Worm (Caenorhabditis elegans) whole organism, early embryonic: ENCODE measurements around the gene fbxb-52.
A peak's percentile ranks its signal among the peaks of the same experiment; 100 is the strongest.
"Not testable (repeated sequence)": the region's sequence is repeated elsewhere in the genome, so short reads cannot be mapped to it uniquely, and the experiment has no call there.

Source experiments
- B0310.2 ChIP-seq: sonication (generic microtip); optimal IDR thresholded peaks from 2 replicates; lab custom pipeline; 2016; ENCODE audit warnings: mild to moderate bottlenecking, missing genetic modification characterization, missing compliant biosample characterization
- F13C5.2 ChIP-seq: sonication (generic microtip); optimal IDR thresholded peaks from 2 replicates; lab custom pipeline; 2017; ENCODE audit warnings: mild to moderate bottlenecking, missing genetic modification characterization, inconsistent platforms, missing compliant biosample characterization
- aly-1 ChIP-seq: sonication (generic microtip); optimal IDR thresholded peaks from 2 replicates; lab custom pipeline; 2016; ENCODE audit warnings: missing genetic modification characterization, missing compliant biosample characterization
- ama-1 ChIP-seq: fragments of 150-350 bp; optimal IDR thresholded peaks from 2 replicates; lab custom pipeline; 2014
- ceh-13 ChIP-seq: fragments of 200-800 bp; sonication (Bioruptor generic); optimal IDR thresholded peaks from 2 replicates; lab custom pipeline; 2018; ENCODE audit warnings: mild to moderate bottlenecking, missing genetic modification characterization, missing compliant biosample characterization
- ceh-36 ChIP-seq: sonication (generic microtip); optimal IDR thresholded peaks from 2 replicates; lab custom pipeline; 2016; ENCODE audit warnings: missing genetic modification characterization, inconsistent platforms, missing compliant biosample characterization
- ets-7 ChIP-seq: sonication (generic microtip); optimal IDR thresholded peaks from 2 replicates; lab custom pipeline; 2016; ENCODE audit warnings: missing genotype, missing genetic modification characterization, missing compliant biosample characterization
- flt-1 ChIP-seq: fragments of 200-800 bp; sonication (Bioruptor generic); IDR thresholded peaks from 2 replicates; pipeline ENCODE4 v1.3.6; 2022; ENCODE audit warnings: missing genetic modification characterization, missing compliant biosample characterization
- hmbx-1 ChIP-seq: sonication (generic microtip); optimal IDR thresholded peaks from 2 replicates; lab custom pipeline; 2016; ENCODE audit warnings: mild to moderate bottlenecking, missing genetic modification characterization, missing compliant biosample characterization
- hmg-4 ChIP-seq: fragments of 200-800 bp; sonication (Bioruptor generic); optimal IDR thresholded peaks from 2 replicates; lab custom pipeline; 2018; ENCODE audit warnings: mild to moderate bottlenecking, missing genetic modification characterization, missing compliant biosample characterization
- hnd-1 ChIP-seq: sonication (generic microtip); optimal IDR thresholded peaks from 2 replicates; lab custom pipeline; 2016; ENCODE audit warnings: missing genetic modification characterization, missing compliant biosample characterization
- pes-1 ChIP-seq: fragments of 200-800 bp; sonication (Bioruptor generic); IDR thresholded peaks from 2 replicates; pipeline ENCODE4 v1.3.6; 2022; ENCODE audit warnings: missing genetic modification reagents, missing genetic modification characterization, missing compliant biosample characterization
- scrt-1 ChIP-seq: fragments of 200-800 bp; sonication (Bioruptor generic); IDR thresholded peaks from 2 replicates; pipeline ENCODE4 v1.3.6; 2022; ENCODE audit warnings: missing genetic modification characterization, missing compliant biosample characterization
- sea-1 ChIP-seq: fragments of 200-800 bp; sonication (Bioruptor generic); conservative IDR thresholded peaks from 2 replicates; pipeline ENCODE4 v1.3.6; 2022; ENCODE audit warnings: missing genetic modification characterization, missing compliant biosample characterization
- tbx-11 ChIP-seq: fragments of 200-800 bp; sonication (Bioruptor generic); IDR thresholded peaks from 2 replicates; pipeline ENCODE4 v1.3.6; 2022; ENCODE audit warnings: missing genetic modification characterization, missing compliant biosample characterization
- tbx-37 ChIP-seq: fragments of 200-800 bp; sonication (Bioruptor generic); conservative IDR thresholded peaks from 2 replicates; pipeline ENCODE4 v1.3.6; 2022; ENCODE audit warnings: missing genetic modification reagents, missing genetic modification characterization, missing compliant biosample characterization
- tra-4 ChIP-seq: sonication (generic microtip); optimal IDR thresholded peaks from 2 replicates; lab custom pipeline; 2017; ENCODE audit warnings: missing genetic modification characterization, missing compliant biosample characterization

The fbxb-52 gene

DNA sequence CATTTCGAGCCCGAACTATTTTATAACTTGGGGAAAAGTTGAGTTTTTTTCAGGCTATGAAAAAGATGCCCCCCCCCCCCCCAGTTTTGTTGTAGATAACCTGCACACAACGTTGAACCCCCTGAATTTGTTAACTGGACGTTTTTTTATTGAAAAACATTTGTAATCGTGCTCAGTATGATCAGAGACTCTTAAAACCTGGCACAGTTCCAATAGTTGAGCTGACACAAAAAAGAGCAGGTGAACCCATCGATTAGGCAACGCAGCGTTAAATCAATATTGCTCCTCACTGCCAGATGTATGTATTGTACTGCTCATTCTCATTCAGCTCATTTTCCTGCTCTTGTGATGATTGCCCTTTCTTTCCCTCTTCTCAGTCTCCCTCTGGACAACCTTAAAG lies 4.8 kb downstream of the fbxb-52 start, which contains the start of gene K05F6.12:
Gene K05F6.12, plus strand, starts transcription at position 301 of the 400 bp plus-strand sequence.
- TF ChIP-seq aly-1 (tag; lab: Kevin White, UChicago) (no peak), ceh-13 (GFP tag; lab: Kevin White, UChicago) (no peak), pes-1 (GFP tag; lab: Robert Waterston, UW) (no peak), F13C5.2 (no peak), ceh-36 (tag; lab: Kevin White, UChicago) (no peak), hmbx-1 (tag; lab: Kevin White, UChicago) (no peak), tbx-37 (no peak)

- TF ChIP-seq hnd-1 (tag; lab: Kevin White, UChicago); F13C5.2; tbx-37: not testable (repeated sequence)
These were observed 7.2 kb downstream of the fbxb-52 start, which contains the start of gene K05F6.4 for ce11 chrII:1543182-1543581. Gene K05F6.4, plus strand, starts transcription at chrII:1543482.

DNA sequence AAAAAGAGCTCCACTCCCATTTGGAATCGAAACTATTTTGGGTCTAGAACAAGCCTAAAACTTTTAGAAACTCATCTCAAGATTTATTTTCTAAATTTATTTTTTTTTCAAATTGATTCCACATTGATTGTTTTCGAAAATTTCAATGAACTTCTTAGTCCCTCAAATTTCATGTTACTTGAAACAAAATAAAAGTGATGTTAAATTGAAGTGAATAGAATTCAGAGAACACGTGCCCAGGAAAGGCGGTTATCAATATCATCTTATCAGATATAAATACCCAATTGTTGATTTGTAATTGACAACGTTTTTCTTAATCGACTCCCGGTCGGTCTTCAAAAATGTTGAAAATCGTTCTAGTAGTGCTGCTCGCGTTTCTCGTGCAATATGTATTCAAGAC lies 9.8 kb downstream of the fbxb-52 start, which contains the start of gene poml-4:
Gene poml-4, plus strand, starts transcription at position 301 of the 400 bp plus-strand sequence.
- TF ChIP-seq F13C5.2; hmbx-1 (tag; lab: Kevin White, UChicago); scrt-1 (GFP tag; lab: Robert Waterston, UW): not testable (repeated sequence)

DNA sequence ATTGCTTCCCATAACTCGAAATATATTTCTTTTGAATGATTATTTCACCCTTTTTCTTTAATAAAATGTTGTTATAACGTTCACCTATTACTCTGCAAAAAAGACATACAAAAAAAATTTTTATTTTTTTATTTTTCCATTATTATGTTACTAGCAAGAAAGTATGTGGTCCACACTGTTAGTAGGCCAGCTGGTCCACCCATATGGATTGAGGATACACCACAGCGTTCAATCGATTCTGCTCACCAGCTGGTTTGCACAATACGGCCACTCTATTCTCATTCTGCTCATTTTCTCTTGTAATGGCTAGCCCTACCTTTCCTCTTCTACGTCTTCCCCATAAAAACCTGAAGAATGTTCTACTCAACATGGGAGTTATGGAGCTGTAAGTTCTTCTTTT lies 11.8 kb downstream of the fbxb-52 start, which contains the start of gene fbxb-44:
Gene fbxb-44, plus strand, starts transcription at position 301 of the 400 bp plus-strand sequence.
- TF ChIP-seq tbx-37 (no peak), pes-1 (GFP tag; lab: Robert Waterston, UW) (no peak), scrt-1 (GFP tag; lab: Robert Waterston, UW) (no peak), ama-1 (lab: Kevin White, UChicago) (no peak), tra-4 (tag; lab: Kevin White, UChicago) (no peak), F13C5.2 (no peak), hmbx-1 (tag; lab: Kevin White, UChicago) (no peak), tbx-11 (GFP tag; lab: Robert Waterston, UW) (no peak)

DNA sequence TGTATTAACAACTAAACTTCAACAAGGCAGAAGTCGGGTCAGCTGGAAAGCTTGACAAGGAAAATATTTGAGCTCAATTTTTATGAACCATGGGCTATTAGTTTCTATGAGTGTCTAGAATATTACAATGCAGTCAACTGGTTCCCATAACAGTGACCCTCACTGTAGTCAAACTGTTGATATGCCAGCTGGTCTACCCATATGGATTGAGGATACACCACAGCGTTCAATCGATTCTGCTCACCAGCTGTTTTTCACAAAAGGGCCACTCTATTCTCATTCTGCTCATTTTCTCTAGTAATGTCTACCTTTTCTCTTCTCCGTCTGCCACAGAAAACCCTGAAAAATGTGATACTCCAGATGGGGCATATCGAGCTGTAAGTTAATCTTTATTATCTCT lies 13.1 kb downstream of the fbxb-52 start, which contains the start of gene fbxb-42:
Gene fbxb-42, plus strand, starts transcription at position 301 of the 400 bp plus-strand sequence.
- TF ChIP-seq hmbx-1 (tag; lab: Kevin White, UChicago): no peak
- TF ChIP-seq tbx-11 (GFP tag; lab: Robert Waterston, UW): no peak

DNA sequence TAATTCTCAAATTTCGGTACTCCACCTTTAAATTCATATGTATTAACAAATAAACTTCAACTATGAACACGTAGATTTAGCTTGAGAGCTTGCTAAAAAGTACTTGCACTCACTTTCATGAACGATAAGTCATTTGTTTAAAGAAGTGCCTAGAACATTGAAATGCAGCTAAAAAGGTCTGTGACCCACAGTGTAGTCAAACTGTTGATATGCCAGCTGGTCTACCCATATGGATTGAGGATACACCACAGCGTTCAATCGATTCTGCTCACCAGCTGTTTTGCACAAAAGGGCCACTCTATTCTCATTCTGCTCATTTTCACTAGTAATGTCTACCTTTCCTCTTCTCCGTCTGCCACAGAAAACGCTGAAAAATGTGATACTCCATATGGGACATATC lies 14.5 kb downstream of the fbxb-52 start, which contains the start of gene fbxb-43:
Gene fbxb-43, plus strand, starts transcription at position 301 of the 400 bp plus-strand sequence.
- TF ChIP-seq aly-1 (tag; lab: Kevin White, UChicago) (no peak), tbx-37 (no peak), B0310.2 (no peak), ceh-13 (GFP tag; lab: Kevin White, UChicago) (no peak), ceh-36 (tag; lab: Kevin White, UChicago) (no peak), flt-1 (GFP tag; lab: Robert Waterston, UW) (no peak), scrt-1 (GFP tag; lab: Robert Waterston, UW) (no peak), hmbx-1 (tag; lab: Kevin White, UChicago) (no peak), sea-1 (GFP tag; lab: Robert Waterston, UW) (no peak), ets-7 (tag; lab: Kevin White, UChicago) (no peak)

DNA sequence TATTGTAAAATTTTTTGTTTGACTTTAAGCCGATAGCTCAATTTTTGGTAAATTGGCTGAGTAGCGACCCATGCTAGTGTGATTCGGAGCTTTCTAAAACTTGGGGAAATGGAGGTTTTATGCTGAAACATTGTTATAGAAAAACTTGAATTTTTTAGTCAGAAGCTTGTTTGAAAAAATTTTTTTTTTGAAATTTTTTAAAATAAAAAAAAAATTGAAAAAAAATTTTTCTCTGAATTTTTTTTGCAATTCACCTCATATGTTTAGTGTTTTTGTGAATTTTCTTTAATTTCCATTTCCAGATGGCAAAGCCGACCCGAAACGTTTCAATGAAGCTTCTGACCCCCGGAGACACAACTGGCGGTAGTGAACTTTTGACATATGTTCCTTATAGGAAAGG lies 21.3 kb downstream of the fbxb-52 start, which contains the start of gene Y51H7BR.4:
Gene Y51H7BR.4, plus strand, starts transcription at position 301 of the 400 bp plus-strand sequence.
- TF ChIP-seq hnd-1 (tag; lab: Kevin White, UChicago): no peak
- no peak for TF ChIP-seq ets-7 (tag; lab: Kevin White, UChicago)

ce11 chrII:1525498-1525897 lies 24.9 kb downstream of the fbxb-52 start, which contains the start of gene Y51H7BR.7:
Gene Y51H7BR.7, minus strand, starts transcription at chrII:1525598.
- TF ChIP-seq ets-7 (tag; lab: Kevin White, UChicago) (no peak), ceh-36 (tag; lab: Kevin White, UChicago) (no peak), F13C5.2 (no peak), hmg-4 (no peak), tra-4 (tag; lab: Kevin White, UChicago) (no peak)

ce11 chrII:1521956-1522355 lies 28.4 kb downstream of the fbxb-52 start:
- TF ChIP-seq flt-1 (GFP tag; lab: Robert Waterston, UW) (no peak), scrt-1 (GFP tag; lab: Robert Waterston, UW) (no peak), tbx-37 (no peak), B0310.2 (no peak), ceh-36 (tag; lab: Kevin White, UChicago) (no peak), hmg-4 (no peak), sea-1 (GFP tag; lab: Robert Waterston, UW) (no peak), F13C5.2 (no peak)

DNA sequence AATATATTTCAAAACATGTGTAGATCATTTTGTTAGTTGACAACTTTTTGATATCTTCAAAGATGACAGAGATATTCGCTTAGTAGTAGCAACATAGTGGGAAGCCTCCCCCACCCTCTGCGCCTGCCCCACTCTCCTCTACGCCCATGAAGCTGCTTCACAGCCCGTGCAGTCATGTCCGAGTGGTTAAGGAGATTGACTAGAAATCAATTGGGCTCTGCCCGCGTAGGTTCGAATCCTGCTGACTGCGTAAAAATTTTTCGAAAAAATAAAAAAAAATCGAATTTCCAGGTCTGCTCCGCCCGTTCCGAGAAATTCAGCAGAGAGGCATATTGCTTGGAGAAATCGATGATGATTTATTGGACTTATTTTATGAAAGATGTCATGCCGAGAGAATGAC lies 30.5 kb downstream of the fbxb-52 start:
- TF ChIP-seq hnd-1 (tag; lab: Kevin White, UChicago) (no peak), tbx-11 (GFP tag; lab: Robert Waterston, UW) (no peak), pes-1 (GFP tag; lab: Robert Waterston, UW) (0 out of 2 replicates have a peak, but pooled peaks have one; percentile 47), tbx-37 (no peak), ceh-13 (GFP tag; lab: Kevin White, UChicago) (no peak), sea-1 (GFP tag; lab: Robert Waterston, UW) (no peak), aly-1 (tag; lab: Kevin White, UChicago) (no peak), ets-7 (tag; lab: Kevin White, UChicago) (no peak), hmbx-1 (tag; lab: Kevin White, UChicago) (no peak), ama-1 (lab: Kevin White, UChicago) (no peak), B0310.2 (no peak), flt-1 (GFP tag; lab: Robert Waterston, UW) (0 out of 2 replicates have a peak, but pooled peaks have one; percentile 21), F13C5.2 (no peak), hmg-4 (no peak), scrt-1 (GFP tag; lab: Robert Waterston, UW) (0 out of 2 replicates have a peak, but pooled peaks have one; percentile 24), ceh-36 (tag; lab: Kevin White, UChicago) (no peak), tra-4 (tag; lab: Kevin White, UChicago) (no peak)
